Fruit fly (Drosophila melanogaster) whole organism, embryonic: ENCODE results near the gene put.

Experiments
- Bgb ChIP-seq: fragments of 200-800 bp; sonication (Bioruptor generic); IDR thresholded peaks from 2 replicates; pipeline ENCODE4 v1.3.6; 2022; ENCODE audit warnings: missing biosample characterization, missing genetic modification characterization; ENCODE audit not compliant: partially characterized antibody
- CG10147 ChIP-seq: fragments of 200-800 bp; sonication (Bioruptor generic); optimal IDR thresholded peaks from 2 replicates; lab custom pipeline; 2019; ENCODE audit warnings: missing biosample characterization, mild to moderate bottlenecking, missing genetic modification characterization, moderate library complexity
- CG10431 ChIP-seq: fragments of 200-800 bp; sonication (Bioruptor generic); optimal IDR thresholded peaks from 3 replicates; lab custom pipeline; 2018; ENCODE audit warnings: missing biosample characterization, mild to moderate bottlenecking, missing genetic modification characterization
- CG10565 ChIP-seq: fragments of 200-800 bp; sonication (Bioruptor generic); optimal IDR thresholded peaks from 3 replicates; lab custom pipeline; 2016; ENCODE audit warnings: missing biosample characterization, mild to moderate bottlenecking, missing genetic modification characterization
- CG10959 ChIP-seq: fragments of 200-800 bp; sonication (Bioruptor generic); IDR thresholded peaks from 2 replicates; pipeline ENCODE4 v1.3.6; 2022; ENCODE audit warnings: missing biosample characterization, missing genetic modification characterization
- CG11093 ChIP-seq: fragments of 200-800 bp; sonication (Bioruptor generic); IDR thresholded peaks from 3 replicates; pipeline ENCODE4 v1.3.6; 2022; ENCODE audit warnings: missing biosample characterization, missing genetic modification characterization
- CG11504 ChIP-seq: fragments of 200-800 bp; sonication (Bioruptor generic); optimal IDR thresholded peaks from 3 replicates; lab custom pipeline; 2019; ENCODE audit warnings: missing biosample characterization, mild to moderate bottlenecking, missing genetic modification characterization, moderate library complexity
- CG12744 ChIP-seq: fragments of 200-800 bp; sonication (Bioruptor generic); optimal IDR thresholded peaks from 2 replicates; lab custom pipeline; 2016; ENCODE audit warnings: missing biosample characterization, missing genetic modification characterization
- CG13123 ChIP-seq: fragments of 200-800 bp; sonication (Bioruptor generic); optimal IDR thresholded peaks from 2 replicates; lab custom pipeline; 2016; ENCODE audit warnings: missing biosample characterization, missing genetic modification characterization
- CG14050 ChIP-seq: fragments of 200-800 bp; sonication (Bioruptor generic); IDR thresholded peaks from 3 replicates; pipeline ENCODE4 v1.3.6; 2022; ENCODE audit warnings: missing biosample characterization, missing genetic modification characterization
- CG14710 ChIP-seq: fragments of 200-800 bp; sonication (Bioruptor generic); optimal IDR thresholded peaks from 3 replicates; lab custom pipeline; 2019; ENCODE audit warnings: missing biosample characterization, mild to moderate bottlenecking, missing genetic modification characterization, moderate library complexity
- CG14860 ChIP-seq: fragments of 200-800 bp; sonication (Bioruptor generic); IDR thresholded peaks from 3 replicates; pipeline ENCODE4 v1.3.6; 2022; ENCODE audit warnings: missing biosample characterization, missing genetic modification characterization; ENCODE audit not compliant: partially characterized antibody
- CG1602 ChIP-seq: fragments of 200-800 bp; sonication (Bioruptor generic); optimal IDR thresholded peaks from 3 replicates; lab custom pipeline; 2016; ENCODE audit warnings: missing biosample characterization, missing genetic modification characterization
- CG16779 ChIP-seq: fragments of 200-800 bp; sonication (Bioruptor generic); IDR thresholded peaks from 2 replicates; pipeline ENCODE4 v1.3.6; 2022; ENCODE audit warnings: missing biosample characterization, missing genetic modification characterization
- CG2889 ChIP-seq: fragments of 200-800 bp; sonication (Bioruptor generic); IDR thresholded peaks from 3 replicates; pipeline ENCODE4 v1.3.6; 2022; ENCODE audit warnings: missing biosample characterization, missing genetic modification characterization
- CG31388 ChIP-seq: fragments of 200-800 bp; sonication (Bioruptor generic); optimal IDR thresholded peaks from 2 replicates; lab custom pipeline; 2016; ENCODE audit warnings: missing biosample characterization, missing genetic modification characterization
- CG33213 ChIP-seq: fragments of 200-800 bp; sonication (Bioruptor generic); optimal IDR thresholded peaks from 3 replicates; lab custom pipeline; 2016; ENCODE audit warnings: missing biosample characterization, missing genetic modification characterization
- CG7839 ChIP-seq: fragments of 200-800 bp; sonication (Bioruptor generic); optimal IDR thresholded peaks from 3 replicates; lab custom pipeline; 2018; ENCODE audit warnings: missing biosample characterization, mild to moderate bottlenecking, missing genetic modification characterization, moderate library complexity
- CG7928 ChIP-seq: fragments of 200-800 bp; sonication (Bioruptor generic); optimal IDR thresholded peaks from 2 replicates; lab custom pipeline; 2017; ENCODE audit warnings: missing biosample characterization, mild to moderate bottlenecking, missing genetic modification characterization
- CG9727 ChIP-seq: fragments of 200-800 bp; sonication (Bioruptor generic); optimal IDR thresholded peaks from 3 replicates; lab custom pipeline; 2017; ENCODE audit warnings: missing biosample characterization, mild to moderate bottlenecking, missing genetic modification characterization
- Ets65A ChIP-seq: fragments of 200-800 bp; sonication (Bioruptor generic); peaks from one replicate; lab custom pipeline; 2016; ENCODE audit warnings: missing biosample characterization, missing genetic modification characterization
- Hey ChIP-seq: fragments of 200-800 bp; sonication (Bioruptor generic); optimal IDR thresholded peaks from 3 replicates; lab custom pipeline; 2018; ENCODE audit warnings: missing biosample characterization, mild to moderate bottlenecking, missing genetic modification characterization
- Lim3 ChIP-seq: fragments of 200-800 bp; sonication (Bioruptor generic); IDR thresholded peaks from 2 replicates; pipeline ENCODE4 v1.3.6; 2022; ENCODE audit warnings: missing biosample characterization, missing genetic modification characterization
- Myb ChIP-seq: fragments of 200-800 bp; sonication (Bioruptor generic); optimal IDR thresholded peaks from 2 replicates; lab custom pipeline; 2016; ENCODE audit warnings: missing biosample characterization, missing genetic modification characterization
- Opbp ChIP-seq: fragments of 200-800 bp; sonication (Bioruptor generic); IDR thresholded peaks from 3 replicates; pipeline ENCODE4 v1.3.6; 2022; ENCODE audit warnings: missing biosample characterization, missing genetic modification characterization; ENCODE audit not compliant: partially characterized antibody
- Optix ChIP-seq: fragments of 200-800 bp; sonication (Bioruptor generic); IDR thresholded peaks from 3 replicates; pipeline ENCODE4 v1.3.6; 2022; ENCODE audit warnings: missing biosample characterization, missing genetic modification characterization
- Sox100B ChIP-seq: fragments of 200-800 bp; sonication (Bioruptor generic); optimal IDR thresholded peaks from 3 replicates; lab custom pipeline; 2018; ENCODE audit warnings: missing biosample characterization, mild to moderate bottlenecking, missing genetic modification characterization
- Spps ChIP-seq: fragments of 200-800 bp; sonication (Bioruptor generic); optimal IDR thresholded peaks from 2 replicates; lab custom pipeline; 2018; ENCODE audit warnings: missing biosample characterization, mild to moderate bottlenecking, missing genetic modification characterization
- ac ChIP-seq: fragments of 200-800 bp; sonication (Bioruptor generic); optimal IDR thresholded peaks from 3 replicates; lab custom pipeline; 2017; ENCODE audit warnings: missing biosample characterization, mild to moderate bottlenecking, missing genetic modification characterization
- ap ChIP-seq: fragments of 200-800 bp; sonication (Bioruptor generic); IDR thresholded peaks from 2 replicates; pipeline ENCODE4 v1.3.6; 2022; ENCODE audit warnings: missing biosample characterization, missing genetic modification characterization
- chm ChIP-seq: fragments of 200-800 bp; sonication (Bioruptor generic); IDR thresholded peaks from 2 replicates; pipeline ENCODE4 v1.3.6; 2022; ENCODE audit warnings: missing biosample characterization, missing genetic modification characterization
- dmrt11E ChIP-seq: fragments of 200-800 bp; sonication (Bioruptor generic); optimal IDR thresholded peaks from 3 replicates; lab custom pipeline; 2018; ENCODE audit warnings: missing biosample characterization, mild to moderate bottlenecking, missing genetic modification characterization, moderate library complexity
- fd64A ChIP-seq: fragments of 200-800 bp; sonication (Bioruptor generic); optimal IDR thresholded peaks from 3 replicates; lab custom pipeline; 2018; ENCODE audit warnings: missing biosample characterization, mild to moderate bottlenecking, missing genetic modification characterization
- grau ChIP-seq: fragments of 200-800 bp; optimal IDR thresholded peaks from 3 replicates; lab custom pipeline; 2019; ENCODE audit warnings: missing biosample characterization, mild to moderate bottlenecking, missing genetic modification characterization, moderate library complexity
- gro ChIP-seq: fragments of 200-800 bp; sonication (Bioruptor generic); optimal IDR thresholded peaks from 2 replicates; lab custom pipeline; 2016; ENCODE audit warnings: missing biosample characterization, missing genetic modification characterization
- gsb-n ChIP-seq: fragments of 200-800 bp; sonication (Bioruptor generic); optimal IDR thresholded peaks from 3 replicates; lab custom pipeline; 2018; ENCODE audit warnings: missing biosample characterization, mild to moderate bottlenecking, missing genetic modification characterization
- her ChIP-seq: fragments of 200-800 bp; sonication (Bioruptor generic); optimal IDR thresholded peaks from 2 replicates; lab custom pipeline; 2016; ENCODE audit warnings: missing biosample characterization, missing genetic modification characterization
- knrl ChIP-seq: fragments of 200-800 bp; sonication (Bioruptor generic); IDR thresholded peaks from 3 replicates; pipeline ENCODE4 v1.3.6; 2022; ENCODE audit warnings: missing biosample characterization, missing genetic modification characterization; ENCODE audit not compliant: partially characterized antibody
- lbe ChIP-seq: fragments of 200-800 bp; sonication (Bioruptor generic); optimal IDR thresholded peaks from 2 replicates; lab custom pipeline; 2016; ENCODE audit warnings: missing biosample characterization, mild to moderate bottlenecking, missing genetic modification characterization
- lov ChIP-seq, 2 experiments: fragments of 200-800 bp in 1 of 2; fragments of >200 bp in 1 of 2; sonication (Bioruptor generic) in 1 of 2; IDR thresholded peaks in 1 of 2; optimal IDR thresholded peaks in 1 of 2; 2 replicates in 1 of 2; 3 replicates in 1 of 2; pipeline versions ENCODE4 v1.3.6 to Lab custom; 2017 to 2022; ENCODE audit warnings: missing biosample characterization in 1 of 2, missing genetic modification characterization in 1 of 2
- nerfin-2 ChIP-seq: fragments of 200-800 bp; sonication (Bioruptor generic); IDR thresholded peaks from 2 replicates; pipeline ENCODE4 v1.3.6; 2022; ENCODE audit warnings: missing biosample characterization, missing genetic modification characterization; ENCODE audit not compliant: partially characterized antibody
- nom ChIP-seq: fragments of 200-800 bp; sonication (Bioruptor generic); optimal IDR thresholded peaks from 2 replicates; lab custom pipeline; 2017; ENCODE audit warnings: missing biosample characterization, missing genetic modification characterization, mild to moderate bottlenecking, moderate library complexity, missing genetic modification reagents
- pros ChIP-seq: fragments of 200-800 bp; sonication (Bioruptor generic); optimal IDR thresholded peaks from 3 replicates; lab custom pipeline; 2019; ENCODE audit warnings: missing biosample characterization, mild to moderate bottlenecking, missing genetic modification characterization, moderate library complexity
- ranshi ChIP-seq: fragments of 200-800 bp; sonication (Bioruptor generic); IDR thresholded peaks from 2 replicates; pipeline ENCODE4 v1.3.6; 2022; ENCODE audit warnings: missing biosample characterization, missing genetic modification characterization
- slbo ChIP-seq: fragments of 200-800 bp; sonication (Bioruptor generic); IDR thresholded peaks from 2 replicates; pipeline ENCODE4 v1.3.6; 2022; ENCODE audit warnings: missing biosample characterization, missing genetic modification characterization
- slp2 ChIP-seq: fragments of 200-800 bp; sonication (Bioruptor generic); optimal IDR thresholded peaks from 2 replicates; lab custom pipeline; 2016; ENCODE audit warnings: missing biosample characterization, missing genetic modification characterization
- ssp ChIP-seq: fragments of 200-800 bp; sonication (Bioruptor generic); IDR thresholded peaks from 2 replicates; pipeline ENCODE4 v1.3.6; 2022; ENCODE audit warnings: missing biosample characterization, missing genetic modification characterization
- tin ChIP-seq: fragments of 200-800 bp; sonication (Bioruptor generic); optimal IDR thresholded peaks from 3 replicates; lab custom pipeline; 2016; ENCODE audit warnings: missing biosample characterization, missing genetic modification characterization
- trem ChIP-seq: fragments of 200-800 bp; optimal IDR thresholded peaks from 3 replicates; lab custom pipeline; 2019; ENCODE audit warnings: missing biosample characterization, mild to moderate bottlenecking, missing genetic modification characterization, moderate library complexity
- unc-4 ChIP-seq: fragments of 200-800 bp; sonication (Bioruptor generic); IDR thresholded peaks from 2 replicates; pipeline ENCODE4 v1.3.6; 2022; ENCODE audit warnings: missing biosample characterization, missing genetic modification characterization; ENCODE audit not compliant: partially characterized antibody
- zfh2 ChIP-seq: fragments of 200-800 bp; sonication (Bioruptor generic); optimal IDR thresholded peaks from 2 replicates; lab custom pipeline; 2016; ENCODE audit warnings: missing biosample characterization, missing genetic modification characterization

Gene put

DNA sequence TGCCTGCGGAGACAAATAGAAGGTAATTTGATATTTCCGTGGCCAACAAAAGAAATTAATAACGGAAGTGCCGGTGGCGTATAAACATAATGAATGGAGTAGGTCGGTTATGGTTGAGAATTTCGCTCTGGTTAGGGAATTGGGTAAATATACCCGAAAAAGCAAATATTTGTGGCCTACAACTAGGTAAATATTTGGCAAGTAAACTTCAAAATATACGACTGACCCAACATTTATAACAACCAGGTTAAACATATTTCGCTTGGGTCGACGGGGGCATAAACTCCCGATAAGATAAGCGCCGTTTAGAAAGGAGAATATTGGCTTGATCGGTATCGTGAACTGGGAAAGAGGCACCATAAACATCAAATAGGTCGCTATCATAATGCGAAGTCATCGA, 45.3 kb upstream of the put start (continued):
- TF ChIP-seq Spps (tag; lab: Kevin White, UChicago), result peak; percentile 69
- TF ChIP-seq Myb (GFP tag; lab: Kevin White, UChicago), result no peak
- TF ChIP-seq Optix (GFP tag; lab: Robert Waterston, UW), result no peak
- no peak for TF ChIP-seq Opbp (GFP tag; lab: Robert Waterston, UW)
- TF ChIP-seq Bgb, result no peak
- TF ChIP-seq Sox100B (GFP tag; lab: Kevin White, UChicago), result no peak
- no peak for TF ChIP-seq CG14860
- no peak for TF ChIP-seq CG2889 (GFP tag; lab: Robert Waterston, UW)
- no peak for TF ChIP-seq CG16779 (GFP tag; lab: Robert Waterston, UW)
- TF ChIP-seq CG9727 (GFP tag; lab: Kevin White, UChicago), result peak; percentile 82
- TF ChIP-seq zfh2 (GFP tag; lab: Kevin White, UChicago), result no peak
- no peak for TF ChIP-seq ap (GFP tag; lab: Robert Waterston, UW)
- no peak for TF ChIP-seq CG10565 (GFP tag; lab: Kevin White, UChicago)
- no peak for TF ChIP-seq chm (GFP tag; lab: Robert Waterston, UW)
- no peak for TF ChIP-seq CG12744 (GFP tag; lab: Kevin White, UChicago)
- no peak for TF ChIP-seq CG13123 (GFP tag; lab: Kevin White, UChicago)
- TF ChIP-seq Hey (tag; lab: Kevin White, UChicago), result no peak
- TF ChIP-seq CG33213 (GFP tag; lab: Kevin White, UChicago), result no peak
- TF ChIP-seq CG14050 (GFP tag; lab: Robert Waterston, UW), result no peak
- no peak for TF ChIP-seq CG7928 (GFP tag; lab: Kevin White, UChicago)
- no peak for TF ChIP-seq nerfin-2 (GFP tag; lab: Robert Waterston, UW)
- TF ChIP-seq CG10431 (GFP tag; lab: Kevin White, UChicago), result no peak
- peak; percentile 88 for TF ChIP-seq dmrt11E
- TF ChIP-seq CG31388, result no peak
- TF ChIP-seq grau (tag; lab: Kevin White, UChicago), result no peak
- TF ChIP-seq trem (tag; lab: Kevin White, UChicago), result peak; percentile 68
- peak; percentile 31 for TF ChIP-seq Ets65A (GFP tag; lab: Kevin White, UChicago)
- no peak for TF ChIP-seq knrl
- TF ChIP-seq CG10147 (GFP tag; lab: Kevin White, UChicago), result no peak
- no peak for TF ChIP-seq gro (GFP tag; lab: Kevin White, UChicago)
- TF ChIP-seq slbo (GFP tag; lab: Robert Waterston, UW), result no peak
- no peak for TF ChIP-seq tin
- no peak for TF ChIP-seq CG1602 (GFP tag; lab: Kevin White, UChicago)
- no peak for TF ChIP-seq Lim3 (GFP tag; lab: Robert Waterston, UW)
- peak; percentile 83 for TF ChIP-seq gsb-n (tag; lab: Kevin White, UChicago)
- TF ChIP-seq lov (optimal IDR thresholded peaks at IDR 0.05; lab: Kevin White, UChicago), result no peak
- TF ChIP-seq lov (GFP tag; IDR thresholded peaks at IDR 0.05; lab: Robert Waterston, UW), result 0 out of 3 replicates have a peak, but pooled peaks have one; percentile 50
- no peak for TF ChIP-seq ssp (GFP tag; lab: Robert Waterston, UW)
- peak; percentile 3 for TF ChIP-seq pros (GFP tag; lab: Kevin White, UChicago)
- peak; percentile 87 for TF ChIP-seq CG14710 (tag; lab: Kevin White, UChicago)
- TF ChIP-seq CG10959 (GFP tag; lab: Robert Waterston, UW), result no peak
- no peak for TF ChIP-seq lbe (GFP tag; lab: Kevin White, UChicago)
- TF ChIP-seq ranshi (GFP tag; lab: Robert Waterston, UW), result no peak
- no peak for TF ChIP-seq CG7839 (tag; lab: Kevin White, UChicago)
- TF ChIP-seq fd64A (GFP tag; lab: Kevin White, UChicago), result peak; percentile 82
- no peak for TF ChIP-seq slp2
- no peak for TF ChIP-seq unc-4 (GFP tag; lab: Robert Waterston, UW)
- no peak for TF ChIP-seq CG11093 (GFP tag; lab: Robert Waterston, UW)
- no peak for TF ChIP-seq CG11504 (tag; lab: Kevin White, UChicago)
- no peak for TF ChIP-seq nom (GFP tag; lab: Kevin White, UChicago)
- peak; percentile 94 for TF ChIP-seq ac (GFP tag; lab: Kevin White, UChicago)
- no peak for TF ChIP-seq her (GFP tag; lab: Kevin White, UChicago)
